Worm (Caenorhabditis elegans): ENCODE measurements around the gene hpo-26.

- TF ChIP-seq flt-1 (GFP tag; IDR thresholded peaks at IDR 0.05) = no peak
- TF ChIP-seq ztf-29 (GFP tag; IDR thresholded peaks at IDR 0.05) = no peak
- no peak for TF ChIP-seq klf-2 (GFP tag; conservative IDR thresholded peaks at IDR 0.05)
- TF ChIP-seq T22C8.4 (GFP tag; IDR thresholded peaks at IDR 0.05) = no peak
- no peak for TF ChIP-seq ref-1 (GFP tag; conservative IDR thresholded peaks at IDR 0.05)
Observed at ce11 chrV:6504131-6504827, 28.6 kb downstream of the hpo-26 start, which contains the start of gene moc-2.

Measured in whole organism, midembryonic.